Worm (Caenorhabditis elegans): ENCODE data around the gene twk-18.

twk-18 gene

ce11 chrX:8998809-8999208 lies 10.9 kb downstream of the twk-18 start, which contains the start of gene C24A3.1:
TSS of gene C24A3.1 (plus strand) at chrX:8999071.
- TF ChIP-seq unc-39 (tag; optimal IDR thresholded peaks at IDR 0.05), result no peak
- no peak for TF ChIP-seq ceh-82 (tag; optimal IDR thresholded peaks at IDR 0.05)
- TF ChIP-seq egl-27 (tag; optimal IDR thresholded peaks at IDR 0.05), result no peak
- no peak for TF ChIP-seq peb-1 (tag; optimal IDR thresholded peaks at IDR 0.05)
- TF ChIP-seq nhr-237 (tag; optimal IDR thresholded peaks at IDR 0.05), result no peak
- TF ChIP-seq crh-2 (tag; optimal IDR thresholded peaks at IDR 0.05), result no peak
- no peak for TF ChIP-seq nhr-77 (tag; optimal IDR thresholded peaks at IDR 0.05)
- TF ChIP-seq alr-1 (tag; optimal IDR thresholded peaks at IDR 0.05), result no peak
- no peak for TF ChIP-seq gmeb-1 (tag; optimal IDR thresholded peaks at IDR 0.05)
- no peak for TF ChIP-seq nhr-23 (tag; optimal IDR thresholded peaks at IDR 0.05)

- TF ChIP-seq lin-39 (tag; optimal IDR thresholded peaks at IDR 0.05) (no peak), unc-39 (tag; optimal IDR thresholded peaks at IDR 0.05) (no peak), lin-11 (tag; optimal IDR thresholded peaks at IDR 0.05) (no peak), snpc-4 (tag; optimal IDR thresholded peaks at IDR 0.05) (no peak), crh-2 (tag; optimal IDR thresholded peaks at IDR 0.05) (no peak), fos-1 (tag; optimal IDR thresholded peaks at IDR 0.05) (no peak), nhr-11 (tag; optimal IDR thresholded peaks at IDR 0.05) (no peak), nhr-77 (tag; optimal IDR thresholded peaks at IDR 0.05) (no peak), nhr-12 (tag; optimal IDR thresholded peaks at IDR 0.05) (no peak), nhr-21 (tag; optimal IDR thresholded peaks at IDR 0.05) (no peak), elt-3 (tag; optimal IDR thresholded peaks at IDR 0.05) (no peak), mab-5 (tag; optimal IDR thresholded peaks at IDR 0.05) (no peak), ZK546.5 (tag; optimal IDR thresholded peaks at IDR 0.05) (no peak), alr-1 (tag; optimal IDR thresholded peaks at IDR 0.05) (no peak), gmeb-1 (tag; optimal IDR thresholded peaks at IDR 0.05) (no peak)
Measured at ce11 chrX:9010418-9010817, 22.5 kb downstream of the twk-18 start, which contains the start of gene C24A3.9. TSS of gene C24A3.9 (minus strand) at chrX:9010518.

DNA sequence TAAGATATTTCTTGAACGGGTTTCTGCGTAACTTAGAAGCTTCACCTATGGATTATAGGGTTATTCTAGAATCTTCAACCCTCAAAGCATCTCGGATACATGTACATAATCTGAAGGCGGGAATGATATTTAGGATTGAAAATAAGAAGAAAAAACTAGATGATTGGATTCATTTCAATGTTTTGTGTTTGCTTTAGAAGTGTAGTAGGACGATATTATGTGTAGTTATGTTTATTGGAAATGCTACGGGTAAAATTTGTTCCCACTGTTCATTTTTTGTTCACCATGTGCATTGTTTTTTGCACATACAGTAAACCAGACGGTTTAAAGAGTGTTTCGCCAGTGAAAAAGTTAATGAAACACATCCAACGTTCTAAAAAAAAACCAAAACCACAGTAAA lies 23.5 kb downstream of the twk-18 start:
- TF ChIP-seq sem-4 (tag; optimal IDR thresholded peaks at IDR 0.05) (no peak), lin-39 (tag; optimal IDR thresholded peaks at IDR 0.05) (no peak)

DNA sequence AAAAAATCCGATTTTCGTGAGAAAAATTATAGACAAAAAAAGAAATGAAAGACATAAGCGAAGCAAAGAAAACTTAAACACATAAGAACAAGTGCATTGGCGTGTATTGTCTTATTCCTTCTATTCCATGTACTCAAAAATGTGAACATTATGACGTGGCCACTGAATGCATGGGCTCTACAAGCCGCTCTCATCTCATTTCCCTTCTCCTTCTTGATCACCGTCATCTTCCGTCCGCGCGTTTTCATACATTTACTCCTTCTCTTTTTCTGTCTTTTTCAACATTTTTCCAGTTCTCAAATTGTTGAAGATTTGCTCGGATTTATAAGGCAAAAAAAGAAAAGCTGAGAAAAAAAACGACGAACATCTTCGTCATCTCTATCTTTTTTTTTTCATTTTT lies 26.5 kb downstream of the twk-18 start:
- no peak for TF ChIP-seq skn-1 (tag; optimal IDR thresholded peaks at IDR 0.05)
- TF ChIP-seq mab-5 (tag; optimal IDR thresholded peaks at IDR 0.05), result no peak
- no peak for TF ChIP-seq gmeb-1 (tag; optimal IDR thresholded peaks at IDR 0.05)
- TF ChIP-seq unc-39 (tag; optimal IDR thresholded peaks at IDR 0.05), result no peak
- no peak for TF ChIP-seq crh-2 (tag; optimal IDR thresholded peaks at IDR 0.05)
- TF ChIP-seq dmd-4 (tag; optimal IDR thresholded peaks at IDR 0.05), result no peak
- no peak for TF ChIP-seq zag-1 (tag; optimal IDR thresholded peaks at IDR 0.05)
- no peak for TF ChIP-seq nhr-21 (tag; optimal IDR thresholded peaks at IDR 0.05)
- no peak for TF ChIP-seq nhr-77 (tag; optimal IDR thresholded peaks at IDR 0.05)
- TF ChIP-seq sma-3 (GFP tag; optimal IDR thresholded peaks at IDR 0.05), result no peak
- TF ChIP-seq ztf-4 (tag; optimal IDR thresholded peaks at IDR 0.05), result no peak

DNA sequence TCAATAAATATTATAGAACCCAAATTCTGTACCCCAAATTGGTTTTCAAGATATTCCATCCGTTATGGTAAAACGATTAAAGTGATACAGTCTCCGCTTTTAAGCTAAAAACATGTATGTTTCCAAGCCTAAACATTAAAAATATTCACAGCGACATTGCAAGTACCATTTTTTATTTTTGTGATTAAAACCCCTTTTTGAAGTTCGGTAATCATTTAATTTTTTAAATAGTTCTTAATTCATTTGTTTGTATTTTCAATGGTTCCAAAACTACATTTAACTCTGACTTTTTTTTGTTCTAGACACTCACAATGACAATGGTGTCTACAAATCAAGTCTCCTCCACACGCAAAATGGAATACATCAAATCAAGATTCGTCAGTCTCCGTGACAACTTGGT lies 27.5 kb downstream of the twk-18 start, which contains the start of gene T25B6.4:
T25B6.4 (plus strand) TSS at position 301 of the 400 bp plus-strand sequence.
- TF ChIP-seq skn-1 (tag; optimal IDR thresholded peaks at IDR 0.05) (no peak), zag-1 (tag; optimal IDR thresholded peaks at IDR 0.05) (no peak), nhr-129 (tag; optimal IDR thresholded peaks at IDR 0.05) (no peak), nhr-12 (tag; optimal IDR thresholded peaks at IDR 0.05) (no peak), lin-13 (GFP tag; optimal IDR thresholded peaks at IDR 0.05) (no peak), F13H6.1 (tag; optimal IDR thresholded peaks at IDR 0.05) (no peak), ztf-4 (tag; optimal IDR thresholded peaks at IDR 0.05) (no peak), ZK546.5 (tag; optimal IDR thresholded peaks at IDR 0.05) (no peak), egl-27 (tag; optimal IDR thresholded peaks at IDR 0.05) (no peak), nhr-11 (tag; optimal IDR thresholded peaks at IDR 0.05) (no peak), fos-1 (tag; optimal IDR thresholded peaks at IDR 0.05) (no peak), unc-62 (GFP tag; optimal IDR thresholded peaks at IDR 0.05) (no peak), crh-2 (tag; optimal IDR thresholded peaks at IDR 0.05) (no peak), elt-1 (tag; optimal IDR thresholded peaks at IDR 0.05) (no peak), Y55F3AM.14 (GFP tag; optimal IDR thresholded peaks at IDR 0.05) (no peak), dmd-4 (tag; optimal IDR thresholded peaks at IDR 0.05) (no peak), unc-39 (tag; optimal IDR thresholded peaks at IDR 0.05) (no peak)

- TF ChIP-seq unc-39 (tag; optimal IDR thresholded peaks at IDR 0.05), result no peak
Measured at ce11 chrX:9021645-9022044, 33.7 kb downstream of the twk-18 start, which contains the start of gene T25B6.5. TSS of gene T25B6.5 (minus strand) at chrX:9021745.
